Worm (Caenorhabditis elegans) whole organism, L3 larva: ENCODE data around the gene unc-86.
A peak's percentile ranks its signal among the peaks of the same experiment; 100 is the strongest.

Experiments used
- R02D3.7 ChIP-seq: fragments of 150-350 bp; optimal IDR thresholded peaks from 2 replicates; lab custom pipeline; 2014; ENCODE audit warnings: missing biosample characterization, missing genetic modification characterization
- aly-2 ChIP-seq: fragments of 150-350 bp; optimal IDR thresholded peaks from 2 replicates; lab custom pipeline; 2014; ENCODE audit warnings: missing biosample characterization, missing genetic modification characterization
- ama-1 ChIP-seq: fragments of 150-350 bp; optimal IDR thresholded peaks from 2 replicates; lab custom pipeline; 2018
- ceh-16 ChIP-seq: sonication (generic microtip); optimal IDR thresholded peaks from 2 replicates; lab custom pipeline; 2017; ENCODE audit warnings: missing biosample characterization, missing genetic modification characterization
- ceh-28 ChIP-seq: fragments of 150-350 bp; optimal IDR thresholded peaks from 2 replicates; lab custom pipeline; 2014; ENCODE audit warnings: missing biosample characterization, missing genetic modification reagents, missing genetic modification characterization
- ceh-82 ChIP-seq: fragments of 150-350 bp; optimal IDR thresholded peaks from 2 replicates; lab custom pipeline; 2014; ENCODE audit warnings: missing biosample characterization, missing genetic modification characterization
- egl-27 ChIP-seq: sonication (generic microtip); optimal IDR thresholded peaks from 4 replicates; lab custom pipeline; 2017; ENCODE audit warnings: missing biosample characterization, missing genetic modification reagents, missing genetic modification characterization
- egl-5 ChIP-seq: fragments of 150-350 bp; optimal IDR thresholded peaks from 2 replicates; lab custom pipeline; 2017; ENCODE audit warnings: missing biosample characterization, missing genetic modification reagents, missing genetic modification characterization, inconsistent platforms
- elt-2 ChIP-seq: sonication (generic microtip); optimal IDR thresholded peaks from 2 replicates; lab custom pipeline; 2016; ENCODE audit warnings: missing genetic modification reagents, mild to moderate bottlenecking, missing genetic modification characterization, missing compliant biosample characterization
- elt-3 ChIP-seq, 3 experiments: fragments of 150-350 bp in 1 of 3; sonication (generic microtip) in 2 of 3; optimal IDR thresholded peaks; 2 replicates in 2 of 3; 4 replicates in 1 of 3; lab custom pipeline; 2014 to 2017; ENCODE audit warnings: missing biosample characterization in 3 of 3, missing genetic modification characterization in 3 of 3
- eor-1 ChIP-seq, 2 experiments: fragments of 150-350 bp; optimal IDR thresholded peaks; 2 replicates each; lab custom pipeline; 2014 to 2018; ENCODE audit warnings: missing biosample characterization in 2 of 2, missing genetic modification characterization in 2 of 2
- fkh-2 ChIP-seq: fragments of 150-350 bp; optimal IDR thresholded peaks from 2 replicates; lab custom pipeline; 2014; ENCODE audit warnings: missing biosample characterization, missing genetic modification reagents, missing genetic modification characterization
- fos-1 ChIP-seq: fragments of 150-350 bp; optimal IDR thresholded peaks from 2 replicates; lab custom pipeline; 2014; ENCODE audit warnings: missing biosample characterization, missing genetic modification characterization
- jun-1 ChIP-seq: fragments of 150-350 bp; optimal IDR thresholded peaks from 2 replicates; lab custom pipeline; 2014; ENCODE audit warnings: missing biosample characterization, missing genetic modification reagents, missing genetic modification characterization
- lin-15B ChIP-seq: fragments of 150-350 bp; optimal IDR thresholded peaks from 2 replicates; lab custom pipeline; 2014; ENCODE audit warnings: missing biosample characterization, missing genetic modification characterization
- lin-39 ChIP-seq: fragments of 150-350 bp; optimal IDR thresholded peaks from 2 replicates; lab custom pipeline; 2018; ENCODE audit warnings: missing biosample characterization, missing genetic modification reagents, missing genetic modification characterization
- lsy-12 ChIP-seq: sonication (generic microtip); optimal IDR thresholded peaks from 2 replicates; lab custom pipeline; 2016; ENCODE audit warnings: mild to moderate bottlenecking, missing genetic modification characterization, missing compliant biosample characterization
- mdl-1 ChIP-seq: fragments of 150-350 bp; optimal IDR thresholded peaks from 2 replicates; lab custom pipeline; 2014; ENCODE audit warnings: missing biosample characterization, missing genetic modification characterization
- nfya-1 ChIP-seq: sonication (generic microtip); optimal IDR thresholded peaks from 2 replicates; lab custom pipeline; 2017; ENCODE audit warnings: missing genetic modification characterization, mild to moderate bottlenecking, missing compliant biosample characterization, antibody characterized with exemption, moderate library complexity; ENCODE audit not compliant: insufficient read depth
- nhr-11 ChIP-seq: fragments of 150-350 bp; optimal IDR thresholded peaks from 2 replicates; lab custom pipeline; 2014; ENCODE audit warnings: missing biosample characterization, missing genetic modification characterization
- nhr-12 ChIP-seq: fragments of 150-350 bp; optimal IDR thresholded peaks from 2 replicates; lab custom pipeline; 2014; ENCODE audit warnings: missing biosample characterization, missing genetic modification characterization
- nhr-23 ChIP-seq: fragments of 150-350 bp; optimal IDR thresholded peaks from 2 replicates; lab custom pipeline; 2014; ENCODE audit warnings: missing biosample characterization, missing genetic modification reagents, missing genetic modification characterization
- nhr-237 ChIP-seq: fragments of 150-350 bp; optimal IDR thresholded peaks from 2 replicates; lab custom pipeline; 2014; ENCODE audit warnings: missing biosample characterization, missing genetic modification characterization
- nhr-25 ChIP-seq: sonication (generic microtip); optimal IDR thresholded peaks from 2 replicates; lab custom pipeline; 2017; ENCODE audit warnings: missing biosample characterization, missing genetic modification characterization
- nhr-28 ChIP-seq: fragments of 150-350 bp; optimal IDR thresholded peaks from 2 replicates; lab custom pipeline; 2014; ENCODE audit warnings: missing biosample characterization, missing genetic modification characterization
- nhr-43 ChIP-seq: sonication (generic microtip); optimal IDR thresholded peaks from 2 replicates; lab custom pipeline; 2016; ENCODE audit warnings: mild to moderate bottlenecking, missing genetic modification characterization, missing compliant biosample characterization; ENCODE audit not compliant: poor library complexity, severe bottlenecking
- nhr-67 ChIP-seq: fragments of 150-350 bp; optimal IDR thresholded peaks from 2 replicates; lab custom pipeline; 2014; ENCODE audit warnings: missing biosample characterization, missing genetic modification characterization
- nhr-76 ChIP-seq: fragments of 150-350 bp; sonication (generic microtip); optimal IDR thresholded peaks from 5 replicates; lab custom pipeline; 2014; ENCODE audit warnings: missing biosample characterization, missing genetic modification characterization
- nhr-77 ChIP-seq: fragments of 150-350 bp; optimal IDR thresholded peaks from 2 replicates; lab custom pipeline; 2014; ENCODE audit warnings: missing biosample characterization, missing genetic modification characterization
- pha-4 ChIP-seq: fragments of 150-350 bp; optimal IDR thresholded peaks from 2 replicates; lab custom pipeline; 2014; ENCODE audit warnings: missing biosample characterization, missing genetic modification reagents, missing genetic modification characterization
- pqm-1 ChIP-seq: fragments of 150-350 bp; optimal IDR thresholded peaks from 2 replicates; lab custom pipeline; 2017; ENCODE audit warnings: missing biosample characterization, missing genetic modification characterization, inconsistent platforms
- sea-2 ChIP-seq: fragments of 150-350 bp; sonication (generic microtip); optimal IDR thresholded peaks from 4 replicates; lab custom pipeline; 2014; ENCODE audit warnings: missing biosample characterization, missing genetic modification reagents, missing genetic modification characterization
- skn-1 ChIP-seq: fragments of 150-350 bp; optimal IDR thresholded peaks from 2 replicates; lab custom pipeline; 2014; ENCODE audit warnings: missing biosample characterization, missing genetic modification characterization
- snpc-4 ChIP-seq: fragments of 150-350 bp; optimal IDR thresholded peaks from 2 replicates; lab custom pipeline; 2014; ENCODE audit warnings: missing biosample characterization, missing genetic modification characterization
- tbx-2 ChIP-seq: sonication (generic microtip); optimal IDR thresholded peaks from 2 replicates; lab custom pipeline; 2016; ENCODE audit warnings: mild to moderate bottlenecking, missing genetic modification characterization, missing compliant biosample characterization
- unc-39 ChIP-seq: sonication (generic microtip); optimal IDR thresholded peaks from 4 replicates; lab custom pipeline; 2017; ENCODE audit warnings: missing biosample characterization, missing genetic modification characterization
- unc-62 ChIP-seq: fragments of 150-350 bp; sonication (generic microtip); optimal IDR thresholded peaks from 4 replicates; lab custom pipeline; 2014; ENCODE audit warnings: missing biosample characterization, missing genetic modification reagents, missing genetic modification characterization
- ztf-11 ChIP-seq: fragments of 150-350 bp; optimal IDR thresholded peaks from 2 replicates; lab custom pipeline; 2014; ENCODE audit warnings: missing biosample characterization, missing genetic modification characterization
- ztf-4 ChIP-seq: fragments of 150-350 bp; optimal IDR thresholded peaks from 2 replicates; lab custom pipeline; 2014; ENCODE audit warnings: missing biosample characterization, missing genetic modification characterization

Gene unc-86

ce11 chrIII:8202754-8203153 lies 13.4 kb downstream of the unc-86 start, which contains the start of gene snb-5:
Gene snb-5 (plus strand): TSS chrIII:8203054.
- TF ChIP-seq egl-5 (tag; lab: Kevin White, UChicago): no peak
- no peak for TF ChIP-seq fkh-2 (tag; lab: Kevin White, UChicago)
- no peak for TF ChIP-seq pqm-1 (tag; lab: Kevin White, UChicago)
- no peak for TF ChIP-seq fos-1 (tag; lab: Kevin White, UChicago)
- no peak for TF ChIP-seq mdl-1 (tag; lab: Kevin White, UChicago)
- no peak for TF ChIP-seq R02D3.7
- no peak for TF ChIP-seq egl-27
- no peak for TF ChIP-seq jun-1 (tag; lab: Kevin White, UChicago)
- no peak for TF ChIP-seq skn-1 (tag; lab: Kevin White, UChicago)
- no peak for TF ChIP-seq ama-1 (lab: Kevin White, UChicago)
- TF ChIP-seq ztf-4 (tag; lab: Kevin White, UChicago): no peak

ce11 chrIII:8201760-8202159 lies 14.4 kb downstream of the unc-86 start:
- TF ChIP-seq fkh-2 (tag; lab: Kevin White, UChicago): no peak
- TF ChIP-seq ceh-28 (tag; lab: Kevin White, UChicago): no peak
- no peak for TF ChIP-seq fos-1 (tag; lab: Kevin White, UChicago)
- TF ChIP-seq nhr-237 (tag; lab: Kevin White, UChicago): no peak
- TF ChIP-seq aly-2 (tag; lab: Kevin White, UChicago): no peak
- no peak for TF ChIP-seq ceh-16 (tag; lab: Kevin White, UChicago)
- no peak for TF ChIP-seq nhr-67 (tag; lab: Kevin White, UChicago)
- TF ChIP-seq nhr-76 (tag; lab: Kevin White, UChicago): no peak
- TF ChIP-seq nhr-28: no peak
- TF ChIP-seq nhr-77 (tag; lab: Kevin White, UChicago): no peak
- TF ChIP-seq nhr-23 (tag; lab: Kevin White, UChicago): no peak
- TF ChIP-seq jun-1 (tag; lab: Kevin White, UChicago): no peak
- TF ChIP-seq nhr-11 (tag; lab: Kevin White, UChicago): peak; percentile 5
- TF ChIP-seq elt-2 (tag; lab: Kevin White, UChicago): no peak
- peak; percentile 33 for TF ChIP-seq lin-15B (tag; lab: Kevin White, UChicago)
- TF ChIP-seq pha-4: no peak
- TF ChIP-seq pqm-1 (tag; lab: Kevin White, UChicago): no peak
- TF ChIP-seq nfya-1 (tag; lab: Kevin White, UChicago): peak; percentile 77
- TF ChIP-seq eor-1 (tag; optimal IDR thresholded peaks at IDR 0.05; lab: Kevin White, UChicago): no peak
- TF ChIP-seq nhr-25 (tag; lab: Kevin White, UChicago): no peak
- TF ChIP-seq lsy-12 (tag; lab: Kevin White, UChicago): no peak
- no peak for TF ChIP-seq ztf-11
- TF ChIP-seq sea-2: no peak
- TF ChIP-seq egl-5 (tag; lab: Kevin White, UChicago): no peak
- TF ChIP-seq nhr-43 (tag; lab: Kevin White, UChicago): no peak
- no peak for TF ChIP-seq ztf-4 (tag; lab: Kevin White, UChicago)
- no peak for TF ChIP-seq unc-62
- TF ChIP-seq lin-39 (tag; lab: Kevin White, UChicago): peak; percentile 60
- TF ChIP-seq R02D3.7: no peak
- TF ChIP-seq elt-3 (tag; optimal IDR thresholded peaks at IDR 0.05; lab: Kevin White, UChicago): no peak
- peak; percentile 43 for TF ChIP-seq snpc-4 (tag; lab: Kevin White, UChicago)
- no peak for TF ChIP-seq egl-27
- no peak for TF ChIP-seq unc-39 (tag; lab: Kevin White, UChicago)

ce11 chrIII:8201117-8201516 lies 15.0 kb downstream of the unc-86 start, which contains the start of gene unc-36:
Gene unc-36 (minus strand): TSS chrIII:8201217.
- TF ChIP-seq nhr-12 (tag; lab: Kevin White, UChicago): no peak
- no peak for TF ChIP-seq ceh-82 (tag; lab: Kevin White, UChicago)
- no peak for TF ChIP-seq nfya-1 (tag; lab: Kevin White, UChicago)
- no peak for TF ChIP-seq nhr-43 (tag; lab: Kevin White, UChicago)
- TF ChIP-seq lin-15B (tag; lab: Kevin White, UChicago): no peak
- no peak for TF ChIP-seq nhr-11 (tag; lab: Kevin White, UChicago)
- TF ChIP-seq pha-4: no peak
- no peak for TF ChIP-seq lsy-12 (tag; lab: Kevin White, UChicago)
- no peak for TF ChIP-seq jun-1 (tag; lab: Kevin White, UChicago)
- no peak for TF ChIP-seq pqm-1 (tag; lab: Kevin White, UChicago)
- TF ChIP-seq unc-62: no peak
- no peak for TF ChIP-seq mdl-1 (tag; lab: Kevin White, UChicago)
- TF ChIP-seq ztf-11: no peak
- no peak for TF ChIP-seq ceh-28 (tag; lab: Kevin White, UChicago)
- TF ChIP-seq nhr-23 (tag; lab: Kevin White, UChicago): no peak
- TF ChIP-seq tbx-2 (tag; lab: Kevin White, UChicago): no peak
- TF ChIP-seq R02D3.7: no peak
- no peak for TF ChIP-seq skn-1 (tag; lab: Kevin White, UChicago)
- TF ChIP-seq, all 47 proteins: peak for 0
